Fruit fly (Drosophila melanogaster): ENCODE measurements around the gene Rtel1.

Gene Rtel1

DNA sequence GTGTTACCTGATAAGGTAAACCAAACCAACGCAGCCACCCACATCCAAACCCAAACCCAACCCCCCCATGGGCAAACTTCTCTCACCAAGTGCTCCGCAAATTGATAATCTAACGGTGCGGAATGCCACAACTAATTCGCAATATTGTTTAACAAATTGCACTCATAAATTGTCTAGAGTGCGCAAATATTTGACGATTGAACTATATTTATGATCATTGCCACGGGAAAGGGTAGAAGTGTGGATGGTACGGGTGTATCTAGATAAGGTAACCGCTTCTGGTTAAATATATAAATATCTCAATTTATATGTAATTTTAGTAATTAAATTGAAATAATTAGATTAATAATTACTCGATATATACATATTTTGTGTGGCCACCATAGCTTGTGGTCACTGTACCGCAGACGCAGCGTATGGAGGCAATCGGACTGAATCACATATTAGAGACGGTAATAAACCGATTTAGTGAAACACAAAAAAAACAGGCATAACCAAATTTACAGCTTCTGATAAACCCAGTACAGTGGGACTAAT lies 29.0 kb upstream of the Rtel1 start:
- TF ChIP-seq zfh1 (GFP tag; IDR thresholded peaks at IDR 0.05) (peak; percentile 61; the same call in 2 of the 3 replicates), Mrtf (GFP tag; IDR thresholded peaks at IDR 0.05) (0 out of 3 replicates have a peak, but pooled peaks have one; percentile 57), dm (GFP tag; optimal IDR thresholded peaks at IDR 0.05) (no peak), org-1 (GFP tag; optimal IDR thresholded peaks at IDR 0.05) (peak; percentile 2), H15 (GFP tag; IDR thresholded peaks at IDR 0.05) (no peak), hth (optimal IDR thresholded peaks at IDR 0.05) (no peak), Optix (GFP tag; IDR thresholded peaks at IDR 0.05) (peak; percentile 23; the same call in 1 of the 3 replicates), tin (GFP tag; optimal IDR thresholded peaks at IDR 0.05) (no peak), tio (GFP tag; optimal IDR thresholded peaks at IDR 0.05) (peak; percentile 28), CG4424 (GFP tag; optimal IDR thresholded peaks at IDR 0.05) (peak; percentile 17), ken (GFP tag; IDR thresholded peaks at IDR 0.05) (no peak), CG1233 (GFP tag; optimal IDR thresholded peaks at IDR 0.05) (peak; percentile 37), HLH54F (GFP tag; optimal IDR thresholded peaks at IDR 0.05) (no peak), CG2875 (GFP tag; optimal IDR thresholded peaks at IDR 0.05) (no peak), Deaf1 (tag; optimal IDR thresholded peaks at IDR 0.05) (peak; percentile 27), Ptx1 (GFP tag; IDR thresholded peaks at IDR 0.05) (peak; percentile 67), CG4360 (GFP tag; IDR thresholded peaks at IDR 0.05) (no peak), so (GFP tag; IDR thresholded peaks at IDR 0.05) (peak; percentile 34; the same call in 1 of the 3 replicates), Gug (GFP tag; IDR thresholded peaks at IDR 0.05) (peak; percentile 66; the same call in 2 of the 4 replicates), ac (GFP tag; optimal IDR thresholded peaks at IDR 0.05) (no peak), Hr51 (GFP tag; optimal IDR thresholded peaks at IDR 0.05) (peak in 1 of 2 experiments; percentile 53), salm (tag; optimal IDR thresholded peaks at IDR 0.05) (no peak), BEAF-32 (GFP tag; optimal IDR thresholded peaks at IDR 0.05) (no peak), Nf-YA (GFP tag; IDR thresholded peaks at IDR 0.05) (no peak), Jarid2 (GFP tag; optimal IDR thresholded peaks at IDR 0.05) (no peak), CG10366 (GFP tag; IDR thresholded peaks at IDR 0.05) (peak; percentile 66), otp (GFP tag; IDR thresholded peaks at IDR 0.05) (peak; percentile 38; the same call in 1 of the 3 replicates), z (GFP tag; IDR thresholded peaks at IDR 0.05) (no peak), slbo (GFP tag; IDR thresholded peaks at IDR 0.05) (peak; percentile 88), CG4617 (GFP tag; optimal IDR thresholded peaks at IDR 0.05; ENCODE audit: borderline replicate concordance) (no peak), schlank (tag; optimal IDR thresholded peaks at IDR 0.05) (peak; percentile 30), maf-S (GFP tag; optimal IDR thresholded peaks at IDR 0.05) (no peak), CG11696 (GFP tag; IDR thresholded peaks at IDR 0.05) (0 out of 2 replicates have a peak, but pooled peaks have one; percentile 12), CG3065 (GFP tag; optimal IDR thresholded peaks at IDR 0.05) (no peak), crc (GFP tag; optimal IDR thresholded peaks at IDR 0.05) (no peak), CG17328 (GFP tag; IDR thresholded peaks at IDR 0.05) (peak; percentile 43), dimm (GFP tag; IDR thresholded peaks at IDR 0.05) (no peak), ind (GFP tag; optimal IDR thresholded peaks at IDR 0.05) (peak; percentile 58), dmrt99B (tag; optimal IDR thresholded peaks at IDR 0.05) (peak; percentile 56), CG13624 (GFP tag; optimal IDR thresholded peaks at IDR 0.05) (no peak), Doc3 (GFP tag; IDR thresholded peaks at IDR 0.05; ENCODE audit: partially characterized antibody) (no peak), Antp (GFP tag; optimal IDR thresholded peaks at IDR 0.05) (no peak), dysf (GFP tag; IDR thresholded peaks at IDR 0.05) (peak; percentile 82), insv (GFP tag; optimal IDR thresholded peaks at IDR 0.05) (peak in 1 of 2 experiments; percentile 8), CG1832 (GFP tag; optimal IDR thresholded peaks at IDR 0.05) (no peak), CG10209 (GFP tag; optimal IDR thresholded peaks at IDR 0.05) (peak; percentile 65), chm (GFP tag; IDR thresholded peaks at IDR 0.05) (no peak; the same call in 1 of the 2 replicates), fu2 (GFP tag; optimal IDR thresholded peaks at IDR 0.05) (no peak), Ravus (GFP tag; IDR thresholded peaks at IDR 0.05) (no peak; the same call in 1 of the 2 replicates), CG1603 (tag; optimal IDR thresholded peaks at IDR 0.05) (peak; percentile 4), CG10543 (GFP tag; optimal IDR thresholded peaks at IDR 0.05) (peak; percentile 72)

Measured in whole organism, embryonic.